Worm (Caenorhabditis elegans) whole organism, L4 larva: ENCODE measurements around the gene aat-3.

Experiments used
- F26F4.8 ChIP-seq: fragments of 200-800 bp; sonication (Bioruptor generic); conservative IDR thresholded peaks from 2 replicates; pipeline ENCODE4 v1.3.6; 2022; ENCODE audit warnings: missing genetic modification characterization, missing compliant biosample characterization
- F37D6.2 ChIP-seq: sonication (generic microtip); optimal IDR thresholded peaks from 2 replicates; lab custom pipeline; 2016; ENCODE audit warnings: mild to moderate bottlenecking, missing genetic modification characterization, missing compliant biosample characterization
- F49E8.2 ChIP-seq: sonication (generic microtip); optimal IDR thresholded peaks from 2 replicates; lab custom pipeline; 2016; ENCODE audit warnings: missing compliant biosample characterization, mild to moderate bottlenecking, missing genetic modification characterization, borderline replicate concordance
- Y105C5A.15 ChIP-seq: fragments of 200-800 bp; sonication (Bioruptor generic); IDR thresholded peaks from 2 replicates; pipeline ENCODE4 v1.3.6; 2022; ENCODE audit warnings: missing genetic modification characterization, missing compliant biosample characterization
- Y48G9A.11 ChIP-seq: fragments of 200-800 bp; sonication (Bioruptor generic); IDR thresholded peaks from 2 replicates; pipeline ENCODE4 v1.3.6; 2022; ENCODE audit warnings: missing genetic modification reagents, missing genetic modification characterization, missing compliant biosample characterization
- Y75B8A.6 ChIP-seq: fragments of 200-800 bp; sonication (Bioruptor generic); IDR thresholded peaks from 2 replicates; pipeline ENCODE4 v1.3.6; 2022; ENCODE audit warnings: missing genetic modification reagents, missing genetic modification characterization, missing compliant biosample characterization
- ZK337.2 ChIP-seq: fragments of 200-800 bp; sonication (Bioruptor generic); IDR thresholded peaks from 2 replicates; pipeline ENCODE4 v1.3.6; 2022; ENCODE audit warnings: missing genetic modification reagents, missing genetic modification characterization, missing compliant biosample characterization
- arid-1 ChIP-seq: fragments of 200-800 bp; sonication (Bioruptor generic); conservative IDR thresholded peaks from 2 replicates; pipeline ENCODE4 v1.3.6; 2022; ENCODE audit warnings: missing genetic modification reagents, missing genetic modification characterization, missing compliant biosample characterization
- ceh-20 ChIP-seq: fragments of 200-800 bp; sonication (Bioruptor generic); IDR thresholded peaks from 2 replicates; pipeline ENCODE4 v1.3.6; 2022; ENCODE audit warnings: missing genetic modification reagents, missing genetic modification characterization, missing compliant biosample characterization
- ceh-28 ChIP-seq: fragments of 150-350 bp; optimal IDR thresholded peaks from 2 replicates; lab custom pipeline; 2014; ENCODE audit warnings: missing biosample characterization, missing genetic modification reagents, missing genetic modification characterization
- ceh-32 ChIP-seq: sonication (generic microtip); optimal IDR thresholded peaks from 2 replicates; lab custom pipeline; 2016; ENCODE audit warnings: mild to moderate bottlenecking, missing genetic modification characterization, missing compliant biosample characterization; ENCODE audit not compliant: poor library complexity
- ceh-44 ChIP-seq: fragments of 200-800 bp; sonication (Bioruptor generic); IDR thresholded peaks from 2 replicates; pipeline ENCODE4 v1.3.6; 2022; ENCODE audit warnings: missing genetic modification reagents, missing genetic modification characterization, missing compliant biosample characterization
- daf-12 ChIP-seq: fragments of 150-350 bp; optimal IDR thresholded peaks from 2 replicates; lab custom pipeline; 2014; ENCODE audit warnings: missing biosample characterization, missing genetic modification reagents, missing genetic modification characterization
- daf-16 ChIP-seq, 3 experiments: sonication (generic microtip); optimal IDR thresholded peaks; 2 replicates each; lab custom pipeline; 2016 to 2017; ENCODE audit warnings: missing genetic modification characterization in 3 of 3, missing genetic modification reagents in 3 of 3, mild to moderate bottlenecking in 2 of 3, missing compliant biosample characterization in 2 of 3, missing biosample characterization in 1 of 3, moderate library complexity in 1 of 3
- dmd-6 ChIP-seq: fragments of 200-800 bp; sonication (Bioruptor generic); IDR thresholded peaks from 2 replicates; pipeline ENCODE4 v1.3.6; 2022; ENCODE audit warnings: missing genetic modification reagents, missing genetic modification characterization, missing compliant biosample characterization
- dve-1 ChIP-seq: sonication (generic microtip); optimal IDR thresholded peaks from 2 replicates; lab custom pipeline; 2017; ENCODE audit warnings: antibody characterized with exemption, mild to moderate bottlenecking, missing genetic modification characterization, missing compliant biosample characterization; ENCODE audit not compliant: insufficient read depth
- egl-27 ChIP-seq: sonication (generic microtip); optimal IDR thresholded peaks from 3 replicates; lab custom pipeline; 2017; ENCODE audit warnings: missing biosample characterization, missing genetic modification reagents, missing genetic modification characterization
- egl-43 ChIP-seq: fragments of 200-800 bp; sonication (Bioruptor generic); IDR thresholded peaks from 2 replicates; pipeline ENCODE4 v1.3.6; 2022; ENCODE audit warnings: missing genetic modification reagents, missing genetic modification characterization, missing compliant biosample characterization
- gei-8 ChIP-seq: fragments of 200-800 bp; sonication (Bioruptor generic); optimal IDR thresholded peaks from 2 replicates; lab custom pipeline; 2018; ENCODE audit warnings: mild to moderate bottlenecking, missing genetic modification characterization, missing compliant biosample characterization
- hif-1 ChIP-seq, 2 experiments: sonication (generic microtip); optimal IDR thresholded peaks; 2 replicates each; lab custom pipeline; 2016 to 2017; ENCODE audit warnings: missing compliant biosample characterization in 2 of 2, missing genetic modification characterization in 2 of 2, missing genetic modification reagents in 2 of 2, missing genotype in 2 of 2, mild to moderate bottlenecking in 1 of 2
- hlh-11 ChIP-seq: fragments of 200-800 bp; sonication (Bioruptor generic); optimal IDR thresholded peaks from 2 replicates; lab custom pipeline; 2018; ENCODE audit warnings: mild to moderate bottlenecking, missing genetic modification characterization, missing compliant biosample characterization
- hlh-30 ChIP-seq: sonication (generic microtip); optimal IDR thresholded peaks from 2 replicates; lab custom pipeline; 2017; ENCODE audit warnings: antibody characterized with exemption, mild to moderate bottlenecking, missing genetic modification characterization, missing compliant biosample characterization; ENCODE audit not compliant: insufficient read depth
- jun-1 ChIP-seq: fragments of 150-350 bp; optimal IDR thresholded peaks from 2 replicates; lab custom pipeline; 2014; ENCODE audit warnings: missing biosample characterization, missing genetic modification reagents, missing genetic modification characterization
- lin-1 ChIP-seq: fragments of 200-800 bp; sonication (Bioruptor generic); IDR thresholded peaks from 2 replicates; pipeline ENCODE4 v1.3.6; 2022; ENCODE audit warnings: missing genetic modification reagents, missing genetic modification characterization, missing compliant biosample characterization
- lin-15B ChIP-seq: fragments of 150-350 bp; sonication (generic microtip); optimal IDR thresholded peaks from 3 replicates; lab custom pipeline; 2014; ENCODE audit warnings: missing biosample characterization, missing genetic modification characterization
- lin-38 ChIP-seq: fragments of 200-800 bp; sonication (Bioruptor generic); IDR thresholded peaks from 2 replicates; pipeline ENCODE4 v1.3.6; 2022; ENCODE audit warnings: missing genetic modification reagents, missing genetic modification characterization, missing compliant biosample characterization
- lir-3 ChIP-seq: sonication (generic microtip); optimal IDR thresholded peaks from 2 replicates; lab custom pipeline; 2016; ENCODE audit warnings: mild to moderate bottlenecking, missing genetic modification characterization, missing compliant biosample characterization
- madf-5 ChIP-seq, 2 experiments: fragments of 200-800 bp; sonication (Bioruptor generic); IDR thresholded peaks; 2 replicates each; pipeline ENCODE4 v1.3.6; 2022; ENCODE audit warnings: missing compliant biosample characterization in 2 of 2, missing genetic modification characterization in 2 of 2
- mep-1 ChIP-seq: fragments of 150-350 bp; sonication (generic microtip); optimal IDR thresholded peaks from 3 replicates; lab custom pipeline; 2014; ENCODE audit warnings: missing biosample characterization, missing genetic modification characterization
- mes-2 ChIP-seq: sonication (generic microtip); optimal IDR thresholded peaks from 2 replicates; lab custom pipeline; 2016; ENCODE audit warnings: missing genotype, mild to moderate bottlenecking, missing genetic modification characterization, missing compliant biosample characterization; ENCODE audit not compliant: poor library complexity, severe bottlenecking
- mxl-3 ChIP-seq: fragments of 200-800 bp; sonication (Bioruptor generic); optimal IDR thresholded peaks from 2 replicates; lab custom pipeline; 2018; ENCODE audit warnings: mild to moderate bottlenecking, missing genetic modification characterization, missing compliant biosample characterization
- nhr-10 ChIP-seq: fragments of 150-350 bp; optimal IDR thresholded peaks from 2 replicates; lab custom pipeline; 2014; ENCODE audit warnings: missing biosample characterization, missing genetic modification characterization
- nhr-111 ChIP-seq: fragments of 200-800 bp; sonication (Bioruptor generic); optimal IDR thresholded peaks from 2 replicates; lab custom pipeline; 2018; ENCODE audit warnings: mild to moderate bottlenecking, missing genetic modification characterization, missing compliant biosample characterization
- nhr-237 ChIP-seq: sonication (generic microtip); optimal IDR thresholded peaks from 2 replicates; lab custom pipeline; 2017; ENCODE audit warnings: missing biosample characterization, missing genetic modification characterization
- nhr-25 ChIP-seq: sonication (generic microtip); optimal IDR thresholded peaks from 2 replicates; lab custom pipeline; 2017; ENCODE audit warnings: missing genetic modification characterization, mild to moderate bottlenecking, missing compliant biosample characterization, antibody characterized with exemption, moderate library complexity, borderline replicate concordance; ENCODE audit not compliant: insufficient read depth
- nhr-28 ChIP-seq: fragments of 150-350 bp; optimal IDR thresholded peaks from 2 replicates; lab custom pipeline; 2014; ENCODE audit warnings: missing biosample characterization, missing genetic modification characterization
- nhr-41 ChIP-seq: fragments of 200-800 bp; sonication (Bioruptor generic); IDR thresholded peaks from 2 replicates; pipeline ENCODE4 v1.3.6; 2022; ENCODE audit warnings: missing genetic modification reagents, missing genetic modification characterization, missing compliant biosample characterization
- nhr-42 ChIP-seq: fragments of 200-800 bp; sonication (Bioruptor generic); IDR thresholded peaks from 2 replicates; pipeline ENCODE4 v1.3.6; 2022; ENCODE audit warnings: missing genetic modification characterization, missing compliant biosample characterization
- nhr-48 ChIP-seq: sonication (generic microtip); optimal IDR thresholded peaks from 2 replicates; lab custom pipeline; 2016; ENCODE audit warnings: mild to moderate bottlenecking, missing genetic modification characterization, missing compliant biosample characterization
- pqm-1 ChIP-seq: sonication (generic microtip); optimal IDR thresholded peaks from 2 replicates; lab custom pipeline; 2017; ENCODE audit warnings: missing biosample characterization, missing genetic modification characterization
- rbr-2 ChIP-seq: sonication (generic microtip); optimal IDR thresholded peaks from 2 replicates; lab custom pipeline; 2016; ENCODE audit warnings: missing genotype, missing genetic modification characterization, missing compliant biosample characterization
- sdz-12 ChIP-seq: fragments of 200-800 bp; sonication (Bioruptor generic); optimal IDR thresholded peaks from 2 replicates; lab custom pipeline; 2018; ENCODE audit warnings: mild to moderate bottlenecking, missing genetic modification characterization, missing compliant biosample characterization
- tag-97 ChIP-seq: fragments of 200-800 bp; sonication (Bioruptor generic); IDR thresholded peaks from 2 replicates; pipeline ENCODE4 v1.3.6; 2022; ENCODE audit warnings: missing genetic modification characterization, missing compliant biosample characterization
- unc-130 ChIP-seq: sonication (generic microtip); optimal IDR thresholded peaks from 2 replicates; lab custom pipeline; 2016; ENCODE audit warnings: missing genetic modification reagents, missing genetic modification characterization, missing compliant biosample characterization
- unc-39 ChIP-seq: sonication (generic microtip); optimal IDR thresholded peaks from 2 replicates; lab custom pipeline; 2017; ENCODE audit warnings: missing biosample characterization, missing genetic modification characterization
- vab-7 ChIP-seq: fragments of 200-800 bp; sonication (Bioruptor generic); IDR thresholded peaks from 2 replicates; pipeline ENCODE4 v1.3.6; 2022; ENCODE audit warnings: missing genetic modification reagents, missing genetic modification characterization, missing compliant biosample characterization
- zip-11 ChIP-seq: fragments of 200-800 bp; sonication (Bioruptor generic); IDR thresholded peaks from 2 replicates; pipeline ENCODE4 v1.3.6; 2022; ENCODE audit warnings: missing genetic modification characterization, missing compliant biosample characterization
- ztf-7 ChIP-seq: fragments of 150-350 bp; optimal IDR thresholded peaks from 2 replicates; lab custom pipeline; 2014; ENCODE audit warnings: missing biosample characterization, missing genetic modification characterization

Gene aat-3

ce11 chrX:2541003-2541521 is 11.0 kb upstream of the aat-3 start, which contains the start of gene F52H2.3 (continued):
- TF ChIP-seq sdz-12 (GFP tag; lab: Kevin White, UChicago) (no peak), unc-39 (tag; lab: Kevin White, UChicago) (no peak)

- TF ChIP-seq lir-3 = no peak
- TF ChIP-seq vab-7 = no peak
- no peak for TF ChIP-seq ZK337.2 (GFP tag; lab: Robert Waterston, UW)
- TF ChIP-seq F49E8.2 (tag; lab: Kevin White, UChicago) = no peak
- no peak for TF ChIP-seq Y48G9A.11 (GFP tag; lab: Robert Waterston, UW)
- TF ChIP-seq nhr-42 = no peak
- no peak for TF ChIP-seq ceh-20
- no peak for TF ChIP-seq daf-16 (GFP tag; optimal IDR thresholded peaks at IDR 0.05; lab: Kevin White, UChicago)
- peak; percentile 86 for TF ChIP-seq daf-16 (tag; optimal IDR thresholded peaks at IDR 0.05; lab: Kevin White, UChicago)
- no peak for TF ChIP-seq egl-27 (tag; lab: Kevin White, UChicago)
- no peak for TF ChIP-seq ztf-7
- peak; percentile 59 for TF ChIP-seq nhr-28
- TF ChIP-seq unc-130 (GFP tag; lab: Kevin White, UChicago) = no peak
- TF ChIP-seq zip-11 (GFP tag; lab: Robert Waterston, UW) = no peak
- no peak for TF ChIP-seq lin-15B (tag; lab: Kevin White, UChicago)
- no peak for TF ChIP-seq madf-5 (GFP tag; IDR thresholded peaks at IDR 0.05; lab: Robert Waterston, UW)
- no peak for TF ChIP-seq nhr-237 (tag; lab: Kevin White, UChicago)
- no peak for TF ChIP-seq lin-38 (GFP tag; lab: Robert Waterston, UW)
- TF ChIP-seq egl-43 = 0 out of 2 replicates have a peak, but pooled peaks have one; percentile 36
- TF ChIP-seq nhr-25 (tag; lab: Kevin White, UChicago) = no peak
- no peak for TF ChIP-seq gei-8 (GFP tag; lab: Kevin White, UChicago)
- no peak for TF ChIP-seq lin-1
- TF ChIP-seq Y75B8A.6 (GFP tag; lab: Robert Waterston, UW) = no peak
- no peak for TF ChIP-seq nhr-48 (tag; lab: Kevin White, UChicago)
- peak; percentile 21 for TF ChIP-seq mep-1
- TF ChIP-seq nhr-41 (GFP tag; lab: Robert Waterston, UW) = no peak
- no peak for TF ChIP-seq F26F4.8 (GFP tag; lab: Robert Waterston, UW)
- TF ChIP-seq tag-97 (GFP tag; lab: Robert Waterston, UW) = no peak
- TF ChIP-seq nhr-111 (GFP tag; lab: Kevin White, UChicago) = no peak
- TF ChIP-seq mes-2 = no peak
- TF ChIP-seq daf-12 = no peak
- TF ChIP-seq rbr-2 = no peak
- TF ChIP-seq F37D6.2 (tag; lab: Kevin White, UChicago) = no peak
- TF ChIP-seq hif-1 (tag; optimal IDR thresholded peaks at IDR 0.05; lab: Kevin White, UChicago) = no peak
- TF ChIP-seq dve-1 (tag; lab: Kevin White, UChicago) = no peak
- TF ChIP-seq arid-1 (GFP tag; lab: Robert Waterston, UW) = 0 out of 2 replicates have a peak, but pooled peaks have one; percentile 40
- TF ChIP-seq jun-1 (tag; lab: Kevin White, UChicago) = no peak
- TF ChIP-seq sdz-12 (GFP tag; lab: Kevin White, UChicago) = no peak
- TF ChIP-seq ceh-28 (tag; lab: Kevin White, UChicago) = no peak
- no peak for TF ChIP-seq pqm-1 (tag; lab: Kevin White, UChicago)
- no peak for TF ChIP-seq mxl-3 (GFP tag; lab: Kevin White, UChicago)
- no peak for TF ChIP-seq ceh-44 (GFP tag; lab: Robert Waterston, UW)
- TF ChIP-seq hlh-11 (tag; lab: Kevin White, UChicago) = peak; percentile 59
- TF ChIP-seq ceh-32 (tag; lab: Kevin White, UChicago) = no peak
- TF ChIP-seq Y105C5A.15 (GFP tag; lab: Robert Waterston, UW) = no peak
- TF ChIP-seq nhr-10 (tag; lab: Kevin White, UChicago) = no peak
- TF ChIP-seq hlh-30 (tag; lab: Kevin White, UChicago) = peak; percentile 34
- TF ChIP-seq dmd-6 (GFP tag; lab: Robert Waterston, UW) = peak; percentile 56
Measured at ce11 chrX:2543353-2543752, 8.7 kb upstream of the aat-3 start.
